Worm (Caenorhabditis elegans) whole organism, L1 larva: Measurements from ENCODE around the gene skr-8.

ENCODE experiments used
- blmp-1 ChIP-seq: fragments of 150-350 bp; optimal IDR thresholded peaks from 2 replicates; lab custom pipeline; 2014; ENCODE audit warnings: missing biosample characterization, missing genetic modification characterization
- lsy-2 ChIP-seq, 2 experiments: fragments of 150-350 bp; optimal IDR thresholded peaks; 2 replicates each; lab custom pipeline; 2014; ENCODE audit warnings: missing biosample characterization in 2 of 2, missing genetic modification characterization in 2 of 2
- mdl-1 ChIP-seq, 2 experiments: fragments of 150-350 bp; optimal IDR thresholded peaks; 2 replicates each; lab custom pipeline; 2014 to 2017; ENCODE audit warnings: missing biosample characterization in 2 of 2, missing genetic modification characterization in 2 of 2, inconsistent platforms in 1 of 2
- unc-62 ChIP-seq: fragments of 150-350 bp; optimal IDR thresholded peaks from 2 replicates; lab custom pipeline; 2014; ENCODE audit warnings: missing biosample characterization, missing genetic modification reagents, missing genetic modification characterization

DNA sequence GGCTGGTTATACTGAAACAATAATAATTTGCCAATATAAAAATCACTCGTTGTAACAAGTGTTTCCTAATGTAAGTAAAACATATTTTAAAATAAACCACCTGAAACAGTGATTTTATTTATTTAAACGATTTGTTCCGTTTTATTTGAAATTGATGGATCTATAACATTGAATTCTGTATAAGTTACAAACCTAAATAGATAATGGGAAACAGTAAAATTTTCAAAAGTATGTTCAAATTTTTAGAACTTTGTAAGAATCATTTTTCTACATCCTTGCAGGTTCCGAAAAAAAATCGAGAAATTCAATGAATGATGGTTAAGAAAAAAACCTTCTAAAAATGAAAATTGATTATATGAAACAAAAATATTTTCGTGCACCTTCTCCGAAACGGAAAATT is 27.9 kb upstream of the skr-8 start:
- TF ChIP-seq blmp-1 (tag; lab: Kevin White, UChicago) (no peak), unc-62 (GFP tag; lab: Kevin White, UChicago) (no peak), mdl-1 (tag; optimal IDR thresholded peaks at IDR 0.05; lab: Kevin White, UChicago) (no peak), lsy-2 (tag; optimal IDR thresholded peaks at IDR 0.05; lab: Kevin White, UChicago) (no peak)
